Worm (Caenorhabditis elegans) whole organism, late embryonic: ENCODE data around the gene fbxc-40.
"Not testable (repeated sequence)": the region's sequence is repeated elsewhere in the genome, so short reads cannot be mapped to it uniquely, and the experiment has no call there.

Experiments
- ama-1 ChIP-seq: fragments of 150-350 bp; optimal IDR thresholded peaks from 2 replicates; lab custom pipeline; 2014
- ets-4 ChIP-seq: sonication (generic microtip); optimal IDR thresholded peaks from 2 replicates; lab custom pipeline; 2016; ENCODE audit warnings: missing genetic modification characterization, missing compliant biosample characterization
- lin-11 ChIP-seq: fragments of 200-800 bp; sonication (Bioruptor generic); optimal IDR thresholded peaks from 2 replicates; lab custom pipeline; 2018; ENCODE audit warnings: mild to moderate bottlenecking, missing genetic modification characterization, missing compliant biosample characterization
- sdc-2 ChIP-seq: sonication (generic microtip); optimal IDR thresholded peaks from 2 replicates; lab custom pipeline; 2016; ENCODE audit warnings: missing genotype, missing genetic modification characterization, missing compliant biosample characterization

DNA sequence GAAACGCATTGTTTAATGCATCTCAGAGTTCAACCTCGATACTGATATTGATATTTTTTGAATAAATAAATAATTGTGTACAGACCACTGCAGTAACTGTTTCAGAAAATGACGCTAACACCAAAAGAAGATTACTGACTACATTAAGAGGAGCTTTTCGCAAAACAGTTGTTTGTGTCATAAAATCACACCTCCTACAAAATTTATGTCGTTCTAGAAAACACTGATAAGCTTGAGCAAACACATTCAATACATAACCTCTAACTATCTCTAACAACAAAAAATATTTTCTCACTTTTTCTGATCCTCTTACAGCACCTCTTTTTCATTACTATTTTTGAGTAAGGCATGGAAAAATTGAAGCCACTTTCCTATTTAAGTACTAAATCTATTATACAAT lies 31.2 kb upstream of the fbxc-40 start, which contains the start of gene fbxc-7:
- not testable (repeated sequence) for TF ChIP-seq lin-11 (tag; lab: Kevin White, UChicago); sdc-2; ama-1 (lab: Kevin White, UChicago); ets-4 (tag; lab: Kevin White, UChicago)
